Fruit fly (Drosophila melanogaster) whole organism, embryonic: Measurements from ENCODE around the gene CG18130.

Experiments used
- Aef1 ChIP-seq: fragments of 200-800 bp; sonication (Bioruptor generic); IDR thresholded peaks from 3 replicates; pipeline ENCODE4 v1.3.6; 2022; ENCODE audit warnings: missing biosample characterization, missing genetic modification characterization
- C15 ChIP-seq: fragments of 200-800 bp; sonication (Bioruptor generic); IDR thresholded peaks from 3 replicates; pipeline ENCODE4 v1.3.6; 2022; ENCODE audit warnings: missing biosample characterization, missing genetic modification characterization
- CG10366 ChIP-seq: fragments of 200-800 bp; sonication (Bioruptor generic); IDR thresholded peaks from 2 replicates; pipeline ENCODE4 v1.3.6; 2022; ENCODE audit warnings: missing biosample characterization, missing genetic modification characterization
- CG10431 ChIP-seq: fragments of 200-800 bp; sonication (Bioruptor generic); optimal IDR thresholded peaks from 3 replicates; lab custom pipeline; 2018; ENCODE audit warnings: missing biosample characterization, mild to moderate bottlenecking, missing genetic modification characterization
- CG11247 ChIP-seq: fragments of 200-800 bp; sonication (Bioruptor generic); IDR thresholded peaks from 2 replicates; pipeline ENCODE4 v1.3.6; 2022; ENCODE audit warnings: missing biosample characterization, missing genetic modification characterization
- CG12744 ChIP-seq: fragments of 200-800 bp; sonication (Bioruptor generic); optimal IDR thresholded peaks from 2 replicates; lab custom pipeline; 2016; ENCODE audit warnings: missing biosample characterization, missing genetic modification characterization
- CG12769 ChIP-seq: fragments of 200-800 bp; sonication (Bioruptor generic); optimal IDR thresholded peaks from 2 replicates; lab custom pipeline; 2019; ENCODE audit warnings: missing biosample characterization, mild to moderate bottlenecking, missing genetic modification characterization, moderate library complexity
- CG14014 ChIP-seq: fragments of 200-800 bp; sonication (Bioruptor generic); IDR thresholded peaks from 2 replicates; pipeline ENCODE4 v1.3.6; 2022; ENCODE audit warnings: missing biosample characterization, missing genetic modification characterization
- CG1832 ChIP-seq: fragments of 200-800 bp; sonication (Bioruptor generic); optimal IDR thresholded peaks from 2 replicates; lab custom pipeline; 2017; ENCODE audit warnings: missing biosample characterization, mild to moderate bottlenecking, missing genetic modification characterization, inconsistent platforms
- CG31388 ChIP-seq: fragments of 200-800 bp; sonication (Bioruptor generic); optimal IDR thresholded peaks from 2 replicates; lab custom pipeline; 2016; ENCODE audit warnings: missing biosample characterization, missing genetic modification characterization
- CG43689 ChIP-seq: fragments of 200-800 bp; sonication (Bioruptor generic); IDR thresholded peaks from 2 replicates; pipeline ENCODE4 v1.3.6; 2022; ENCODE audit warnings: missing biosample characterization, missing genetic modification characterization
- CG5245 ChIP-seq: fragments of 200-800 bp; sonication (Bioruptor generic); optimal IDR thresholded peaks from 3 replicates; lab custom pipeline; 2016; ENCODE audit warnings: missing biosample characterization, missing genetic modification characterization
- CG7357 ChIP-seq: fragments of 200-800 bp; sonication (Bioruptor generic); IDR thresholded peaks from 3 replicates; pipeline ENCODE4 v1.3.6; 2022; ENCODE audit warnings: missing biosample characterization, missing genetic modification characterization
- CG8944 ChIP-seq: fragments of 200-800 bp; sonication (Bioruptor generic); optimal IDR thresholded peaks from 3 replicates; lab custom pipeline; 2016; ENCODE audit warnings: missing biosample characterization, missing genetic modification characterization
- CG9817 ChIP-seq: fragments of 200-800 bp; sonication (Bioruptor generic); optimal IDR thresholded peaks from 2 replicates; lab custom pipeline; 2018; ENCODE audit warnings: missing biosample characterization, mild to moderate bottlenecking, missing genetic modification characterization, moderate library complexity
- Chrac-16 ChIP-seq: fragments of 200-800 bp; sonication (Bioruptor generic); optimal IDR thresholded peaks from 3 replicates; lab custom pipeline; 2016; ENCODE audit warnings: missing biosample characterization, missing genetic modification characterization
- ERR ChIP-seq: fragments of 200-800 bp; sonication (Bioruptor generic); optimal IDR thresholded peaks from 2 replicates; lab custom pipeline; 2016; ENCODE audit warnings: missing biosample characterization, missing genetic modification characterization
- HLH54F ChIP-seq: fragments of 200-800 bp; sonication (Bioruptor generic); optimal IDR thresholded peaks from 3 replicates; lab custom pipeline; 2016; ENCODE audit warnings: missing biosample characterization, missing genetic modification characterization
- Hmr ChIP-seq: fragments of 200-800 bp; sonication (Bioruptor generic); optimal IDR thresholded peaks from 3 replicates; lab custom pipeline; 2017; ENCODE audit warnings: mild to moderate bottlenecking, missing biosample characterization, missing genetic modification reagents, missing genetic modification characterization
- Lhr ChIP-seq: fragments of 200-800 bp; sonication (Bioruptor generic); optimal IDR thresholded peaks from 3 replicates; lab custom pipeline; 2017; ENCODE audit warnings: mild to moderate bottlenecking, missing biosample characterization, missing genetic modification reagents, missing genetic modification characterization
- Lpt ChIP-seq: fragments of >200 bp; optimal IDR thresholded peaks from 2 replicates; lab custom pipeline; 2018; ENCODE audit warnings: missing biosample characterization, missing genetic modification characterization
- Mad ChIP-seq: fragments of 200-800 bp; sonication (Bioruptor generic); optimal IDR thresholded peaks from 2 replicates; lab custom pipeline; 2016; ENCODE audit warnings: missing biosample characterization, missing genetic modification characterization
- Neu2 ChIP-seq: fragments of 200-800 bp; sonication (Bioruptor generic); optimal IDR thresholded peaks from 3 replicates; lab custom pipeline; 2016; ENCODE audit warnings: missing biosample characterization, missing genetic modification characterization, borderline replicate concordance
- Nf-YA ChIP-seq: fragments of 200-800 bp; sonication (Bioruptor generic); IDR thresholded peaks from 2 replicates; pipeline ENCODE4 v1.3.6; 2022; ENCODE audit warnings: missing biosample characterization, missing genetic modification characterization
- Sox102F ChIP-seq: fragments of 200-800 bp; sonication (Bioruptor generic); optimal IDR thresholded peaks from 2 replicates; lab custom pipeline; 2018; ENCODE audit warnings: missing biosample characterization, mild to moderate bottlenecking, missing genetic modification characterization, moderate library complexity
- Spps ChIP-seq: fragments of 200-800 bp; sonication (Bioruptor generic); optimal IDR thresholded peaks from 2 replicates; lab custom pipeline; 2018; ENCODE audit warnings: missing biosample characterization, mild to moderate bottlenecking, missing genetic modification characterization
- Trl ChIP-seq, 3 experiments: fragments of >200 bp in 2 of 3; fragments of 200-800 bp in 1 of 3; sonication (Bioruptor generic) in 1 of 3; optimal IDR thresholded peaks; 2 replicates in 1 of 3; 3 replicates in 2 of 3; lab custom pipeline; 2016 to 2017; ENCODE audit warnings: missing biosample characterization in 1 of 3, missing genetic modification characterization in 1 of 3
- abd-A ChIP-seq: fragments of 200-800 bp; sonication (Bioruptor generic); optimal IDR thresholded peaks from 3 replicates; lab custom pipeline; 2019; ENCODE audit warnings: missing biosample characterization, mild to moderate bottlenecking, missing genetic modification characterization, moderate library complexity
- ems ChIP-seq: fragments of 200-800 bp; sonication (Bioruptor generic); optimal IDR thresholded peaks from 3 replicates; lab custom pipeline; 2016; ENCODE audit warnings: missing biosample characterization, missing genetic modification characterization
- eve ChIP-seq, 2 experiments: fragments of >200 bp; optimal IDR thresholded peaks; 2 replicates each; lab custom pipeline; 2017; ENCODE audit warnings: missing biosample characterization in 2 of 2, missing genetic modification characterization in 2 of 2
- fd3F ChIP-seq: fragments of 200-800 bp; sonication (Bioruptor generic); optimal IDR thresholded peaks from 2 replicates; lab custom pipeline; 2018; ENCODE audit warnings: missing biosample characterization, mild to moderate bottlenecking, missing genetic modification characterization, moderate library complexity
- grn ChIP-seq: fragments of 200-800 bp; sonication (Bioruptor generic); optimal IDR thresholded peaks from 3 replicates; lab custom pipeline; 2017; ENCODE audit warnings: missing biosample characterization, missing genetic modification characterization
- her ChIP-seq: fragments of 200-800 bp; sonication (Bioruptor generic); optimal IDR thresholded peaks from 2 replicates; lab custom pipeline; 2016; ENCODE audit warnings: missing biosample characterization, missing genetic modification characterization
- lab ChIP-seq: fragments of 200-800 bp; sonication (Bioruptor generic); optimal IDR thresholded peaks from 3 replicates; lab custom pipeline; 2017; ENCODE audit warnings: missing biosample characterization, missing genetic modification characterization, mild to moderate bottlenecking, moderate library complexity, missing genetic modification reagents
- maf-S ChIP-seq: fragments of 200-800 bp; sonication (Bioruptor generic); optimal IDR thresholded peaks from 2 replicates; lab custom pipeline; 2016; ENCODE audit warnings: missing biosample characterization, missing genetic modification characterization
- pzg ChIP-seq: fragments of 200-800 bp; sonication (Bioruptor generic); optimal IDR thresholded peaks from 3 replicates; lab custom pipeline; 2018; ENCODE audit warnings: missing biosample characterization, mild to moderate bottlenecking, missing genetic modification characterization, moderate library complexity
- scrt ChIP-seq: fragments of 200-800 bp; sonication (Bioruptor generic); optimal IDR thresholded peaks from 2 replicates; lab custom pipeline; 2018; ENCODE audit warnings: missing biosample characterization, mild to moderate bottlenecking, missing genetic modification characterization, moderate library complexity
- sd ChIP-seq: fragments of 200-800 bp; sonication (Bioruptor generic); optimal IDR thresholded peaks from 3 replicates; lab custom pipeline; 2018; ENCODE audit warnings: missing biosample characterization, mild to moderate bottlenecking, missing genetic modification characterization, moderate library complexity
- sens ChIP-seq: fragments of 200-800 bp; sonication (Bioruptor generic); peaks from one replicate; lab custom pipeline; 2016; ENCODE audit warnings: missing biosample characterization, missing genetic modification characterization
- sob ChIP-seq: fragments of 200-800 bp; sonication (Bioruptor generic); IDR thresholded peaks from 2 replicates; pipeline ENCODE4 v1.3.6; 2022; ENCODE audit warnings: missing biosample characterization, missing genetic modification characterization
- tgo ChIP-seq: fragments of 200-800 bp; sonication (Bioruptor generic); IDR thresholded peaks from 3 replicates; pipeline ENCODE4 v1.3.6; 2022; ENCODE audit warnings: missing biosample characterization, missing genetic modification characterization
- tll ChIP-seq, 2 experiments: fragments of 200-800 bp in 1 of 2; fragments of >200 bp in 1 of 2; sonication (Bioruptor generic) in 1 of 2; optimal IDR thresholded peaks; 2 replicates each; lab custom pipeline; 2017 to 2019; ENCODE audit warnings: missing biosample characterization in 2 of 2, missing genetic modification characterization in 2 of 2, mild to moderate bottlenecking in 1 of 2, moderate library complexity in 1 of 2
- yki ChIP-seq: fragments of >200 bp; optimal IDR thresholded peaks from 3 replicates; lab custom pipeline; 2018
- zf30C ChIP-seq: fragments of 200-800 bp; sonication (Bioruptor generic); optimal IDR thresholded peaks from 3 replicates; lab custom pipeline; 2018; ENCODE audit warnings: missing biosample characterization, mild to moderate bottlenecking, missing genetic modification characterization

Gene CG18130

DNA sequence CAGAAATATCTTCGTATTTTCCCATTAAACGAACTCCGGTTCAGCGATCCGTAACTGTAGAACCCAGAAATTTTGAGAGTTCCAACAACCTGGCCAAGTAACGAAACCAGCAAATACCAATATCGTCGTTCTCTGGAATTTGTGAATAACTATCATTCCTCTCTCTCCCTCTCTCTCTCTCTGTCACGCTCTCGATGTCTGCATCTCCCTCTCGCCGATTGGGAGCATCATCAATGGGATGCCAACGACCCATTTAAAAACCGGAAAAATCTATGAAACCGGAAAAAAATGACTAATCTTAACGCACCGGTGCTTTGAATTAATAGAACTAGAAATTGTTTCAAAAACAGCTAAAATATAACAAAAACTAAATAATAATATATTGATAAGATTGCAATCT, 15.0 kb upstream of the CG18130 start:
- TF ChIP-seq CG9817 (tag; lab: Kevin White, UChicago), result no peak
- no peak for TF ChIP-seq CG8944
- peak; percentile 15 for TF ChIP-seq grn
- no peak for TF ChIP-seq CG10431
- no peak for TF ChIP-seq Lpt (GFP tag; lab: Kevin White, UChicago)
- no peak for TF ChIP-seq her (GFP tag; lab: Kevin White, UChicago)
- TF ChIP-seq Nf-YA (GFP tag; lab: Robert Waterston, UW), result no peak
- no peak for TF ChIP-seq ems
- no peak for TF ChIP-seq CG5245 (GFP tag; lab: Kevin White, UChicago)
- no peak for TF ChIP-seq abd-A
- no peak for TF ChIP-seq tll (GFP tag; optimal IDR thresholded peaks at IDR 0.05; lab: Kevin White, UChicago)
- TF ChIP-seq CG14014 (GFP tag; lab: Robert Waterston, UW), result no peak
- TF ChIP-seq sd (tag; lab: Kevin White, UChicago), result peak; percentile 92
- no peak for TF ChIP-seq maf-S (GFP tag; lab: Kevin White, UChicago)
- no peak for TF ChIP-seq ERR
- TF ChIP-seq CG31388, result no peak
- no peak for TF ChIP-seq CG12744 (GFP tag; lab: Kevin White, UChicago)
- TF ChIP-seq CG1832 (GFP tag; lab: Kevin White, UChicago), result peak; percentile 60
- no peak for TF ChIP-seq CG7357 (GFP tag; lab: Robert Waterston, UW)
- TF ChIP-seq pzg (GFP tag; lab: Kevin White, UChicago), result no peak
- no peak for TF ChIP-seq Lhr (GFP tag; lab: Kevin White, UChicago)
- TF ChIP-seq C15 (GFP tag; lab: Robert Waterston, UW), result no peak
- TF ChIP-seq CG12769 (tag; lab: Kevin White, UChicago), result peak; percentile 77
- no peak for TF ChIP-seq sob (GFP tag; lab: Robert Waterston, UW)
- TF ChIP-seq Neu2 (GFP tag; lab: Kevin White, UChicago), result no peak
- TF ChIP-seq tgo (GFP tag; lab: Robert Waterston, UW), result no peak
- no peak for TF ChIP-seq zf30C
- peak; percentile 71 to 77 for TF ChIP-seq Trl (optimal IDR thresholded peaks at IDR 0.05; lab: Kevin White, UChicago)
- no peak for TF ChIP-seq Trl (GFP tag; optimal IDR thresholded peaks at IDR 0.05; lab: Kevin White, UChicago)
- no peak for TF ChIP-seq HLH54F
- TF ChIP-seq Spps, result no peak
- TF ChIP-seq Mad (GFP tag; lab: Kevin White, UChicago), result no peak
- TF ChIP-seq Chrac-16 (GFP tag; lab: Kevin White, UChicago), result no peak
- no peak for TF ChIP-seq CG11247 (GFP tag; lab: Robert Waterston, UW)
- peak; percentile 28 for TF ChIP-seq sens (GFP tag; lab: Kevin White, UChicago)
- TF ChIP-seq Sox102F (GFP tag; lab: Kevin White, UChicago), result no peak
- no peak for TF ChIP-seq CG10366 (GFP tag; lab: Robert Waterston, UW)
- TF ChIP-seq Aef1, result no peak
- TF ChIP-seq yki (lab: Kevin White, UChicago), result peak; percentile 44
- no peak for TF ChIP-seq lab (GFP tag; lab: Kevin White, UChicago)
- no peak for TF ChIP-seq Hmr (GFP tag; lab: Kevin White, UChicago)
- no peak for TF ChIP-seq CG43689 (GFP tag; lab: Robert Waterston, UW)
- TF ChIP-seq scrt (GFP tag; lab: Kevin White, UChicago), result no peak
- TF ChIP-seq fd3F (GFP tag; lab: Kevin White, UChicago), result no peak
- no peak for TF ChIP-seq eve (GFP tag; optimal IDR thresholded peaks at IDR 0.05; lab: Kevin White, UChicago)
- TF ChIP-seq, all 482 proteins: peak for 7
